Worm (Caenorhabditis elegans): ENCODE data around the gene pgp-11.

DNA sequence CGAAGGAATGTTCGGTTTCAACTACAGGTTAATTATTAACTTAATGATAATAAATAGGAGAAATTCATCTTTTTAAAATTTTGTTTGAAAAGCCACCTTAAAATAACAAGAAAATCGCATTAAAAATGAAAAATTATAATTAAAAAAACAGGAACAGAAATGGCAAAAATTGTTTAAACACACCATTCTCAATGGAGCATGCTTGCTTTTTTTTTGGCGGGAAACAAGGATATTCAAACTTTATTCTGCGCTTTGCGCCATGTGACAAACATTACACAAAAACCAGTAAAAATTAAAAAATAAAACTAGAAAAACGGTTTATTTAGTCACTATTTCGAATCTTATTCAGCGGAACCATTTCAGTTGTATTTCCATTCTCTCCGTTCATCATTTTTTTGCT, 24.7 kb upstream of the pgp-11 start:
- TF ChIP-seq ceh-9 (tag; optimal IDR thresholded peaks at IDR 0.05) (no peak), pqm-1 (tag; optimal IDR thresholded peaks at IDR 0.05) (no peak), sox-4 (tag; optimal IDR thresholded peaks at IDR 0.05) (no peak), ama-1 (optimal IDR thresholded peaks at IDR 0.05) (no peak), fkh-10 (GFP tag; optimal IDR thresholded peaks at IDR 0.05) (no peak), fkh-6 (tag; optimal IDR thresholded peaks at IDR 0.05) (no peak), che-1 (tag; optimal IDR thresholded peaks at IDR 0.05) (no peak), unc-55 (GFP tag; optimal IDR thresholded peaks at IDR 0.05) (no peak)
